Fruit fly (Drosophila melanogaster) whole organism, embryonic: Measurements from ENCODE around the gene CG3679.

Experiments used
- Antp ChIP-seq: fragments of 200-800 bp; sonication (Bioruptor generic); optimal IDR thresholded peaks from 3 replicates; lab custom pipeline; 2016; ENCODE audit warnings: missing biosample characterization, missing genetic modification characterization
- Awh ChIP-seq: fragments of 200-800 bp; sonication (Bioruptor generic); IDR thresholded peaks from 2 replicates; pipeline ENCODE4, ENCODE4 v1.3.6; 2022; ENCODE audit warnings: missing biosample characterization, missing genetic modification characterization
- Blimp-1 ChIP-seq: fragments of 200-800 bp; sonication (Bioruptor generic); optimal IDR thresholded peaks from 3 replicates; lab custom pipeline; 2018; ENCODE audit warnings: missing biosample characterization, missing genetic modification characterization, mild to moderate bottlenecking, moderate library complexity, missing genetic modification reagents
- CG10274 ChIP-seq: fragments of 200-800 bp; sonication (Bioruptor generic); optimal IDR thresholded peaks from 3 replicates; lab custom pipeline; 2017; ENCODE audit warnings: missing biosample characterization, mild to moderate bottlenecking, missing genetic modification characterization
- CG10979 ChIP-seq: fragments of 200-800 bp; sonication (Bioruptor generic); optimal IDR thresholded peaks from 2 replicates; lab custom pipeline; 2018; ENCODE audit warnings: missing biosample characterization, mild to moderate bottlenecking, missing genetic modification characterization, moderate library complexity
- CG11085 ChIP-seq: fragments of 200-800 bp; sonication (Bioruptor generic); IDR thresholded peaks from 2 replicates; pipeline ENCODE4 v1.3.6; 2022; ENCODE audit warnings: missing biosample characterization, missing genetic modification characterization
- CG11723 ChIP-seq: fragments of 200-800 bp; sonication (Bioruptor generic); optimal IDR thresholded peaks from 2 replicates; lab custom pipeline; 2017; ENCODE audit warnings: missing biosample characterization, mild to moderate bottlenecking, missing genetic modification characterization
- CG12391 ChIP-seq: fragments of 200-800 bp; sonication (Bioruptor generic); optimal IDR thresholded peaks from 3 replicates; lab custom pipeline; 2018; ENCODE audit warnings: missing biosample characterization, mild to moderate bottlenecking, missing genetic modification characterization, moderate library complexity
- CG13775 ChIP-seq: fragments of 200-800 bp; sonication (Bioruptor generic); optimal IDR thresholded peaks from 3 replicates; lab custom pipeline; 2017; ENCODE audit warnings: missing biosample characterization, mild to moderate bottlenecking, missing genetic modification characterization
- CG1647 ChIP-seq: fragments of 200-800 bp; sonication (Bioruptor generic); optimal IDR thresholded peaks from 3 replicates; lab custom pipeline; 2016; ENCODE audit warnings: missing biosample characterization, missing genetic modification characterization
- CG17385 ChIP-seq: fragments of 200-800 bp; sonication (Bioruptor generic); optimal IDR thresholded peaks from 3 replicates; lab custom pipeline; 2018; ENCODE audit warnings: missing biosample characterization, mild to moderate bottlenecking, missing genetic modification characterization
- CG2120 ChIP-seq: fragments of 200-800 bp; sonication (Bioruptor generic); optimal IDR thresholded peaks from 3 replicates; lab custom pipeline; 2016; ENCODE audit warnings: missing biosample characterization, missing genetic modification characterization
- CG2129 ChIP-seq: fragments of 200-800 bp; sonication (Bioruptor generic); IDR thresholded peaks from 2 replicates; pipeline ENCODE4 v1.3.6; 2022; ENCODE audit warnings: missing biosample characterization, missing genetic modification characterization; ENCODE audit not compliant: partially characterized antibody
- CG30020 ChIP-seq: fragments of 200-800 bp; optimal IDR thresholded peaks from 2 replicates; lab custom pipeline; 2019; ENCODE audit warnings: missing biosample characterization, mild to moderate bottlenecking, missing genetic modification characterization, moderate library complexity
- CG3281 ChIP-seq: fragments of 200-800 bp; sonication (Bioruptor generic); optimal IDR thresholded peaks from 3 replicates; lab custom pipeline; 2017; ENCODE audit warnings: missing biosample characterization, mild to moderate bottlenecking, missing genetic modification characterization
- CG3407 ChIP-seq: fragments of 200-800 bp; sonication (Bioruptor generic); optimal IDR thresholded peaks from 2 replicates; lab custom pipeline; 2018; ENCODE audit warnings: missing biosample characterization, mild to moderate bottlenecking, missing genetic modification characterization
- CG3995 ChIP-seq: fragments of 200-800 bp; sonication (Bioruptor generic); optimal IDR thresholded peaks from 3 replicates; lab custom pipeline; 2016; ENCODE audit warnings: missing biosample characterization, missing genetic modification characterization
- CG5180 ChIP-seq: fragments of 200-800 bp; sonication (Bioruptor generic); optimal IDR thresholded peaks from 3 replicates; lab custom pipeline; 2017; ENCODE audit warnings: missing biosample characterization, missing genetic modification characterization, mild to moderate bottlenecking, moderate library complexity, missing genetic modification reagents
- CG5953 ChIP-seq: fragments of 200-800 bp; sonication (Bioruptor generic); IDR thresholded peaks from 2 replicates; pipeline ENCODE4 v1.3.6; 2022; ENCODE audit warnings: missing biosample characterization, missing genetic modification characterization
- CG7271 ChIP-seq: fragments of 200-800 bp; sonication (Bioruptor generic); optimal IDR thresholded peaks from 2 replicates; lab custom pipeline; 2018; ENCODE audit warnings: missing biosample characterization, mild to moderate bottlenecking, missing genetic modification characterization, moderate library complexity
- CG7786 ChIP-seq: fragments of 200-800 bp; sonication (Bioruptor generic); optimal IDR thresholded peaks from 2 replicates; lab custom pipeline; 2016; ENCODE audit warnings: missing biosample characterization, missing genetic modification characterization
- CG7987 ChIP-seq: fragments of 200-800 bp; sonication (Bioruptor generic); optimal IDR thresholded peaks from 2 replicates; lab custom pipeline; 2018; ENCODE audit warnings: missing biosample characterization, mild to moderate bottlenecking, missing genetic modification characterization, moderate library complexity
- CG9437 ChIP-seq: fragments of 200-800 bp; sonication (Bioruptor generic); optimal IDR thresholded peaks from 2 replicates; lab custom pipeline; 2018; ENCODE audit warnings: missing biosample characterization, mild to moderate bottlenecking, missing genetic modification characterization
- Chrac-16 ChIP-seq: fragments of 200-800 bp; sonication (Bioruptor generic); optimal IDR thresholded peaks from 3 replicates; lab custom pipeline; 2016; ENCODE audit warnings: missing biosample characterization, missing genetic modification characterization
- CrebB ChIP-seq: fragments of 200-800 bp; sonication (Bioruptor generic); optimal IDR thresholded peaks from 3 replicates; lab custom pipeline; 2018; ENCODE audit warnings: missing biosample characterization, mild to moderate bottlenecking, missing genetic modification characterization
- GATAe ChIP-seq: fragments of 200-800 bp; sonication (Bioruptor generic); conservative IDR thresholded peaks from 2 replicates; pipeline ENCODE4 v1.3.6; 2022; ENCODE audit warnings: missing biosample characterization, missing genetic modification characterization
- HLH3B ChIP-seq: fragments of 200-800 bp; sonication (Bioruptor generic); IDR thresholded peaks from 2 replicates; pipeline ENCODE4 v1.3.6; 2022; ENCODE audit warnings: missing biosample characterization, missing genetic modification characterization
- Hmr ChIP-seq: fragments of 200-800 bp; sonication (Bioruptor generic); optimal IDR thresholded peaks from 3 replicates; lab custom pipeline; 2017; ENCODE audit warnings: mild to moderate bottlenecking, missing biosample characterization, missing genetic modification reagents, missing genetic modification characterization
- Nf-YA ChIP-seq: fragments of 200-800 bp; sonication (Bioruptor generic); IDR thresholded peaks from 2 replicates; pipeline ENCODE4 v1.3.6; 2022; ENCODE audit warnings: missing biosample characterization, missing genetic modification characterization
- Oli ChIP-seq: fragments of 200-800 bp; sonication (Bioruptor generic); optimal IDR thresholded peaks from 2 replicates; lab custom pipeline; 2018; ENCODE audit warnings: missing biosample characterization, mild to moderate bottlenecking, missing genetic modification characterization, moderate library complexity
- Ptx1 ChIP-seq: fragments of 200-800 bp; sonication (Bioruptor generic); IDR thresholded peaks from 2 replicates; pipeline ENCODE4 v1.3.6; 2022; ENCODE audit warnings: missing biosample characterization, missing genetic modification characterization
- Taf1 ChIP-seq: fragments of 200-800 bp; sonication (Bioruptor generic); IDR thresholded peaks from 2 replicates; pipeline ENCODE4 v1.3.6; 2022; ENCODE audit warnings: missing biosample characterization, missing genetic modification characterization
- br ChIP-seq: fragments of >200 bp; optimal IDR thresholded peaks from 2 replicates; lab custom pipeline; 2017
- bsh ChIP-seq, 2 experiments: fragments of 200-800 bp; sonication (Bioruptor generic); optimal IDR thresholded peaks; 2 replicates each; lab custom pipeline; 2017 to 2018; ENCODE audit warnings: mild to moderate bottlenecking in 2 of 2, missing biosample characterization in 2 of 2, missing genetic modification characterization in 2 of 2, moderate library complexity in 1 of 2
- caup ChIP-seq: fragments of 200-800 bp; sonication (Bioruptor generic); optimal IDR thresholded peaks from 3 replicates; lab custom pipeline; 2017; ENCODE audit warnings: missing biosample characterization, mild to moderate bottlenecking, missing genetic modification characterization, moderate library complexity; ENCODE audit not compliant: severe bottlenecking
- chm ChIP-seq: fragments of 200-800 bp; sonication (Bioruptor generic); IDR thresholded peaks from 2 replicates; pipeline ENCODE4 v1.3.6; 2022; ENCODE audit warnings: missing biosample characterization, missing genetic modification characterization
- gcm ChIP-seq: fragments of 200-800 bp; sonication (Bioruptor generic); optimal IDR thresholded peaks from 2 replicates; lab custom pipeline; 2019; ENCODE audit warnings: missing biosample characterization, mild to moderate bottlenecking, missing genetic modification characterization, moderate library complexity
- h ChIP-seq: fragments of >200 bp; optimal IDR thresholded peaks from 2 replicates; lab custom pipeline; 2017
- hbn ChIP-seq: fragments of 200-800 bp; sonication (Bioruptor generic); IDR thresholded peaks from 2 replicates; pipeline ENCODE4 v1.3.6; 2022; ENCODE audit warnings: missing biosample characterization, missing genetic modification characterization; ENCODE audit not compliant: partially characterized antibody
- hkb ChIP-seq, 2 experiments: fragments of 200-800 bp in 1 of 2; fragments of >200 bp in 1 of 2; sonication (Bioruptor generic) in 1 of 2; IDR thresholded peaks in 1 of 2; optimal IDR thresholded peaks in 1 of 2; 2 replicates each; pipeline versions ENCODE4 v1.3.6 to Lab custom; 2017 to 2022; ENCODE audit warnings: missing biosample characterization in 1 of 2, missing genetic modification characterization in 1 of 2
- insv ChIP-seq, 2 experiments: fragments of 200-800 bp; sonication (Bioruptor generic); optimal IDR thresholded peaks; 3 replicates each; lab custom pipeline; 2016 to 2018; ENCODE audit warnings: missing biosample characterization in 2 of 2, missing genetic modification characterization in 2 of 2
- knrl ChIP-seq: fragments of 200-800 bp; sonication (Bioruptor generic); IDR thresholded peaks from 3 replicates; pipeline ENCODE4 v1.3.6; 2022; ENCODE audit warnings: missing biosample characterization, missing genetic modification characterization; ENCODE audit not compliant: partially characterized antibody
- mirr ChIP-seq: fragments of 200-800 bp; sonication (Bioruptor generic); optimal IDR thresholded peaks from 3 replicates; lab custom pipeline; 2018; ENCODE audit warnings: missing biosample characterization, mild to moderate bottlenecking, missing genetic modification characterization
- nmo ChIP-seq: fragments of 200-800 bp; sonication (Bioruptor generic); optimal IDR thresholded peaks from 2 replicates; lab custom pipeline; 2018; ENCODE audit warnings: missing biosample characterization, mild to moderate bottlenecking, missing genetic modification characterization, moderate library complexity
- run ChIP-seq: fragments of 200-800 bp; sonication (Bioruptor generic); optimal IDR thresholded peaks from 3 replicates; lab custom pipeline; 2018; ENCODE audit warnings: missing biosample characterization, mild to moderate bottlenecking, missing genetic modification characterization
- sna ChIP-seq: fragments of 200-800 bp; sonication (Bioruptor generic); IDR thresholded peaks from 2 replicates; pipeline ENCODE4 v1.3.6; 2022; ENCODE audit warnings: missing biosample characterization, missing genetic modification characterization; ENCODE audit not compliant: partially characterized antibody
- sqz ChIP-seq: fragments of 200-800 bp; sonication (Bioruptor generic); optimal IDR thresholded peaks from 3 replicates; lab custom pipeline; 2018; ENCODE audit warnings: missing biosample characterization, mild to moderate bottlenecking, missing genetic modification characterization
- trem ChIP-seq: fragments of 200-800 bp; optimal IDR thresholded peaks from 3 replicates; lab custom pipeline; 2019; ENCODE audit warnings: missing biosample characterization, mild to moderate bottlenecking, missing genetic modification characterization, moderate library complexity

Gene CG3679

DNA sequence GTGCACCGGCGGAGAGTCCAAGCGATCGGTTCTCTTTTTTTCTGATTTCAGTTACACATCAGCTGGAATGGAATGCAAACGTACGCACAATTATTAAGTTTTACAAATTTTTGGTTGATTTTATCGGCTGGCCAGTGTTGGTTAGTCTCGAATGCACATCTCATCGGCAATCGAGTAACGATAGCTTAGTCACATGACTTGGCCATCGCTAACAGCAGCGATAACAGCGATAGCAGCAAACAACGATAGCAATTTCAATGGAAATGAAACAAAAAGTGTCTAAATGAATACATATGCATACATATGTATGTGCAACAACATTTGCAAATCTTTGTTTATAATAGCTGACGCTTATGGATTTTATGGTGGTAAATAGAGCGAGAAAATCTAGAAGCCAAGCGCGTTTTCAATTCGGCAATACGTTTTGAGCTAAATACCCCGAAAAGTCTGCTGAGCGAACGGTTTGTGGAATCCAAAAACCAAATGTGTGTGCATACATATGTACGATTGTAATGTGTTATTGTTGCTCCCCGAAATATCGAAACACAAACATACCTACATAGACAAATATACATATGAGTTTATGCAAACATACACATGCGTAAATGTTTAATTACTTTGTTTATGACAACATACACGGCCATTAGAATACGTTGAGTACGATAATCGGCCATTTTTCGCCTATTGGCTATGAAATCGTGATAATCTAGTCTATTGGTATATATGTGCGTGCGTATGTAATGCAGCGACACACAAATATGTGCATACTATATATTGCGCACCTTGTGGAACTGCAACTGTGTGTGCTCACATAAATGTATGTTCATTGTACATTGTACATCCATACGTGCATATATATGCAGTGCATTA, 7.0 kb upstream of the CG3679 start, which contains the start of gene CG3632 (continued):
- no peak for TF ChIP-seq chm (GFP tag; lab: Robert Waterston, UW)
- TF ChIP-seq trem = peak; percentile 26
- no peak for TF ChIP-seq Awh (GFP tag; lab: Robert Waterston, UW)
- TF ChIP-seq CG2129 (GFP tag; lab: Robert Waterston, UW) = peak; percentile 41; the same call in 1 of the 2 replicates
- TF ChIP-seq Oli = no peak
- TF ChIP-seq CG3407 (GFP tag; lab: Kevin White, UChicago) = no peak
- peak; percentile 23 for TF ChIP-seq CG3281
- TF ChIP-seq CG5953 = no peak
- TF ChIP-seq CG17385 (GFP tag; lab: Kevin White, UChicago) = no peak
- no peak for TF ChIP-seq Chrac-16 (GFP tag; lab: Kevin White, UChicago)
- TF ChIP-seq Nf-YA = no peak
- no peak for TF ChIP-seq CG10979 (tag; lab: Kevin White, UChicago)
- no peak for TF ChIP-seq CG10274 (GFP tag; lab: Kevin White, UChicago)
- no peak for TF ChIP-seq h (lab: Kevin White, UChicago)
- TF ChIP-seq GATAe (GFP tag; lab: Robert Waterston, UW) = no peak
- peak; percentile 65 for TF ChIP-seq hbn (GFP tag; lab: Robert Waterston, UW)
- TF ChIP-seq CG13775 (GFP tag; lab: Kevin White, UChicago) = peak; percentile 2
- TF ChIP-seq CG9437 (GFP tag; lab: Kevin White, UChicago) = no peak
- TF ChIP-seq CG30020 (tag; lab: Kevin White, UChicago) = peak; percentile 90
- TF ChIP-seq CrebB (tag; lab: Kevin White, UChicago) = no peak
- no peak for TF ChIP-seq CG7271 (tag; lab: Kevin White, UChicago)
- no peak for TF ChIP-seq nmo (GFP tag; lab: Kevin White, UChicago)
- peak; percentile 62 for TF ChIP-seq Blimp-1
- no peak for TF ChIP-seq Taf1
- TF ChIP-seq run (tag; lab: Kevin White, UChicago) = no peak
- TF ChIP-seq caup (GFP tag; lab: Kevin White, UChicago) = peak; percentile 6
- peak; percentile 56; the same call in 1 of the 2 replicates for TF ChIP-seq sna
- TF ChIP-seq bsh (GFP tag; optimal IDR thresholded peaks at IDR 0.05; lab: Kevin White, UChicago) = no peak
- TF ChIP-seq Ptx1 (GFP tag; lab: Robert Waterston, UW) = no peak; the same call in none of the 2 replicates
- no peak for TF ChIP-seq br (lab: Kevin White, UChicago)
- peak; percentile 78 for TF ChIP-seq knrl
- TF ChIP-seq CG2120 (GFP tag; lab: Kevin White, UChicago) = peak; percentile 73
- TF ChIP-seq CG5180 = no peak
- TF ChIP-seq sqz = no peak
- no peak for TF ChIP-seq insv (GFP tag; optimal IDR thresholded peaks at IDR 0.05; lab: Kevin White, UChicago)
- peak; percentile 61 for TF ChIP-seq CG7786 (GFP tag; lab: Kevin White, UChicago)
- peak; percentile 51 for TF ChIP-seq CG7987 (GFP tag; lab: Kevin White, UChicago)
- peak; percentile 51 for TF ChIP-seq mirr (GFP tag; lab: Kevin White, UChicago)
- no peak for TF ChIP-seq CG12391 (tag; lab: Kevin White, UChicago)
- TF ChIP-seq hkb (optimal IDR thresholded peaks at IDR 0.05; lab: Kevin White, UChicago) = no peak
- TF ChIP-seq hkb (GFP tag; IDR thresholded peaks at IDR 0.05; lab: Robert Waterston, UW) = no peak
- no peak for TF ChIP-seq CG11723 (GFP tag; lab: Kevin White, UChicago)
- TF ChIP-seq CG11085 (GFP tag; lab: Robert Waterston, UW) = peak; percentile 38; the same call in 1 of the 2 replicates
- TF ChIP-seq CG3995 (GFP tag; lab: Kevin White, UChicago) = peak; percentile 75
- no peak for TF ChIP-seq gcm
- no peak for TF ChIP-seq Hmr (GFP tag; lab: Kevin White, UChicago)
- TF ChIP-seq CG1647 (GFP tag; lab: Kevin White, UChicago) = peak; percentile 28
- TF ChIP-seq HLH3B = no peak
- TF ChIP-seq Antp = peak; percentile 71
